Worm (Caenorhabditis elegans): Measurements from ENCODE around the gene F49C12.4.

Gene F49C12.4

ce11 chrIV:9322489-9322888, 18.6 kb upstream of the F49C12.4 start:
- TF ChIP-seq fkh-10 (GFP tag; optimal IDR thresholded peaks at IDR 0.05) (no peak), dve-1 (tag; optimal IDR thresholded peaks at IDR 0.05; ENCODE audit: insufficient read depth) (peak; percentile 0), nhr-42 (GFP tag; IDR thresholded peaks at IDR 0.05) (0 out of 2 replicates have a peak, but pooled peaks have one; percentile 12), arid-1 (GFP tag; conservative IDR thresholded peaks at IDR 0.05) (0 out of 2 replicates have a peak, but pooled peaks have one; percentile 10), ama-1 (optimal IDR thresholded peaks at IDR 0.05) (peak; percentile 6), duxl-1 (tag; optimal IDR thresholded peaks at IDR 0.05; ENCODE audit: poor library complexity) (peak; percentile 41), gei-8 (GFP tag; optimal IDR thresholded peaks at IDR 0.05) (peak; percentile 6), lin-38 (GFP tag; IDR thresholded peaks at IDR 0.05) (0 out of 2 replicates have a peak, but pooled peaks have one; percentile 26), nhr-102 (tag; optimal IDR thresholded peaks at IDR 0.05) (peak; percentile 25), php-3 (GFP tag; IDR thresholded peaks at IDR 0.05) (0 out of 2 replicates have a peak, but pooled peaks have one; percentile 7), T26A8.4 (GFP tag; IDR thresholded peaks at IDR 0.05) (peak; percentile 54; the same call in 1 of the 2 replicates), lin-13 (GFP tag; optimal IDR thresholded peaks at IDR 0.05) (no peak), T20F7.1 (GFP tag; optimal IDR thresholded peaks at IDR 0.05) (peak; percentile 37), lsy-2 (tag; optimal IDR thresholded peaks at IDR 0.05) (no peak)

ce11 chrIV:9321039-9321851, 17.4 kb upstream of the F49C12.4 start, which contains the start of the genes F49C12.12 and vha-17:
Gene F49C12.12 (minus strand): TSS chrIV:9321089.
Gene vha-17 (plus strand): TSS chrIV:9321801.
- TF ChIP-seq lin-38 (GFP tag; IDR thresholded peaks at IDR 0.05) (peak; percentile 26; the same call in 1 of the 2 replicates), pqm-1 (tag; optimal IDR thresholded peaks at IDR 0.05) (peak; percentile 33), skn-1 (tag; optimal IDR thresholded peaks at IDR 0.05) (no peak), hlh-30 (tag; optimal IDR thresholded peaks at IDR 0.05; ENCODE audit: insufficient read depth) (peak; percentile 66), nhr-77 (tag; optimal IDR thresholded peaks at IDR 0.05) (peak; percentile 74), unc-39 (tag; optimal IDR thresholded peaks at IDR 0.05) (no peak), hlh-11 (tag; optimal IDR thresholded peaks at IDR 0.05) (peak; percentile 79), nhr-28 (tag; optimal IDR thresholded peaks at IDR 0.05) (peak; percentile 19), lir-3 (tag; optimal IDR thresholded peaks at IDR 0.05) (no peak), nhr-48 (tag; optimal IDR thresholded peaks at IDR 0.05) (no peak), dmd-6 (GFP tag; IDR thresholded peaks at IDR 0.05) (peak; percentile 51), hmg-1.1 (GFP tag; IDR thresholded peaks at IDR 0.05) (no peak), mep-1 (tag; optimal IDR thresholded peaks at IDR 0.05) (peak; percentile 43), ceh-28 (tag; optimal IDR thresholded peaks at IDR 0.05) (peak; percentile 6), mdl-1 (tag; optimal IDR thresholded peaks at IDR 0.05) (no peak), ztf-11 (tag; optimal IDR thresholded peaks at IDR 0.05) (no peak), dpl-1 (GFP tag; optimal IDR thresholded peaks at IDR 0.05) (peak; percentile 7), zip-2 (tag; optimal IDR thresholded peaks at IDR 0.05) (no peak), lsy-2 (tag; optimal IDR thresholded peaks at IDR 0.05) (peak in 1 of 2 experiments; percentile 56), T20F7.1 (GFP tag; optimal IDR thresholded peaks at IDR 0.05) (peak; percentile 70), attf-4 (tag; optimal IDR thresholded peaks at IDR 0.05) (no peak), daf-16 (GFP tag; optimal IDR thresholded peaks at IDR 0.05) (no peak), daf-16 (tag; optimal IDR thresholded peaks at IDR 0.05) (peak; percentile 55), dve-1 (tag; optimal IDR thresholded peaks at IDR 0.05; ENCODE audit: insufficient read depth) (peak; percentile 42)

ce11 chrIV:9320023-9320422, 16.1 kb upstream of the F49C12.4 start:
- TF ChIP-seq snpc-4 (tag; optimal IDR thresholded peaks at IDR 0.05) (no peak), dpl-1 (GFP tag; optimal IDR thresholded peaks at IDR 0.05) (no peak), unc-62 (GFP tag; optimal IDR thresholded peaks at IDR 0.05 in 1 of 2) (peak in 1 of 2 experiments; percentile 51), unc-62 (tag; optimal IDR thresholded peaks at IDR 0.05) (no peak), daf-16 (GFP tag; optimal IDR thresholded peaks at IDR 0.05) (no peak), daf-16 (tag; optimal IDR thresholded peaks at IDR 0.05) (peak; percentile 18), Y48G9A.11 (GFP tag; IDR thresholded peaks at IDR 0.05) (0 out of 2 replicates have a peak, but pooled peaks have one; percentile 30), lim-7 (GFP tag; IDR thresholded peaks at IDR 0.05) (no peak), ama-1 (optimal IDR thresholded peaks at IDR 0.05) (peak; percentile 31), lir-3 (tag; optimal IDR thresholded peaks at IDR 0.05) (no peak), ctbp-1 (GFP tag; IDR thresholded peaks at IDR 0.05) (no peak), ces-1 (GFP tag; optimal IDR thresholded peaks at IDR 0.05) (no peak), skn-1 (tag; optimal IDR thresholded peaks at IDR 0.05) (no peak), snpc-1.2 (GFP tag; IDR thresholded peaks at IDR 0.05) (no peak; the same call in 1 of the 2 replicates), egl-27 (tag; optimal IDR thresholded peaks at IDR 0.05) (no peak), nhr-11 (tag; optimal IDR thresholded peaks at IDR 0.05) (no peak), attf-4 (tag; optimal IDR thresholded peaks at IDR 0.05) (no peak), arid-1 (GFP tag; conservative IDR thresholded peaks at IDR 0.05) (0 out of 2 replicates have a peak, but pooled peaks have one; percentile 41), R02D3.7 (tag; optimal IDR thresholded peaks at IDR 0.05) (no peak), mxl-3 (GFP tag; optimal IDR thresholded peaks at IDR 0.05) (no peak), gei-8 (GFP tag; optimal IDR thresholded peaks at IDR 0.05) (peak; percentile 30)

All from whole organism, L4 larva.